Worm (Caenorhabditis elegans): ENCODE data around the gene Y57G11C.499.

The Y57G11C.499 gene

DNA sequence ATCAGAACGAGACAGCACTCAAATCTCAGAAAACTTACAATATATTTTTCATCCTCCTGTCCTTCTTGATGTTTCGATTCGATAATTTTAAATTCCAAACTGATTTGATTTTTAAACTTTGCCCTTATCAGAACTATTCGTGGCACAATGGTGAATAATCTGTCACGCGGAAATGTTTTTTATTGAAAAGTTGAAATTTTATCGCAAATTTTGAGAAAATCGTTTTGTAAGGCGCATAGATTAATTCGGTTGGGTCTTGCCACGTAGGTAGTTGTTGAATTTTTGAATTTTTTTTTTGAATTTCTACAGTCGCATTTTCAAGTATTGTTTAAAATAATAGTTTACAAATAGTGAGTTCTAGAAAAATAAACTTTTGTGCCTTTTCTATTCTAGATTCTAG, 6.1 kb upstream of the Y57G11C.499 start, which contains the start of gene ptp-5.2:
ptp-5.2 (minus strand) TSS at position 101 of the 400 bp plus-strand sequence.
- TF ChIP-seq Y75B8A.6 (GFP tag; IDR thresholded peaks at IDR 0.05): no peak

DNA sequence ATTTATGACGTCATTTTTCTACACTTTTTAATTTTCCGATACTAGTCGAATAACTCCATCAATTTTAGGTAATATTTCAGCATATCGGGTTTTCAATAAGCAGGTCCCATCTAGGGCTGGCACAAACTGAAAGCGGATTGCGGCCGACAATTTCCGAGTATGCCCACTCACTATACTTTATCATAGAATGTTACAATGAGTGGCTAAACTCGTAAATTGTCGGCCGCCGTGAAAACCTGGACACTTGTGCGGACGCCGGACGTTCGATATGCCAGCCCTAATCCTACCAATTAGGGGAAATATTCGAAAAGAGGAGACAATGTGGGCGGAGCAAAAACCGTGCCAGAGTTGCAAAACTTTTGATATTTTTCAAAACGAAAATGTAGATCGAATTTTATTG, 4.9 kb upstream of the Y57G11C.499 start:
- TF ChIP-seq lin-29 (GFP tag; IDR thresholded peaks at IDR 0.05): no peak
- no peak for TF ChIP-seq attf-4 (tag; optimal IDR thresholded peaks at IDR 0.05)
- TF ChIP-seq pha-4 (GFP tag; IDR thresholded peaks at IDR 0.05): no peak
- no peak for TF ChIP-seq pha-4 (tag; optimal IDR thresholded peaks at IDR 0.05)
- TF ChIP-seq nhr-41 (GFP tag; IDR thresholded peaks at IDR 0.05): no peak
- TF ChIP-seq lin-39 (tag; optimal IDR thresholded peaks at IDR 0.05): no peak
- TF ChIP-seq php-3 (GFP tag; IDR thresholded peaks at IDR 0.05): no peak
- peak; percentile 65 for TF ChIP-seq snpc-1.2 (GFP tag; IDR thresholded peaks at IDR 0.05)
- TF ChIP-seq unc-62 (GFP tag; optimal IDR thresholded peaks at IDR 0.05 in 1 of 2): no peak
- no peak for TF ChIP-seq unc-62 (tag; optimal IDR thresholded peaks at IDR 0.05)

DNA sequence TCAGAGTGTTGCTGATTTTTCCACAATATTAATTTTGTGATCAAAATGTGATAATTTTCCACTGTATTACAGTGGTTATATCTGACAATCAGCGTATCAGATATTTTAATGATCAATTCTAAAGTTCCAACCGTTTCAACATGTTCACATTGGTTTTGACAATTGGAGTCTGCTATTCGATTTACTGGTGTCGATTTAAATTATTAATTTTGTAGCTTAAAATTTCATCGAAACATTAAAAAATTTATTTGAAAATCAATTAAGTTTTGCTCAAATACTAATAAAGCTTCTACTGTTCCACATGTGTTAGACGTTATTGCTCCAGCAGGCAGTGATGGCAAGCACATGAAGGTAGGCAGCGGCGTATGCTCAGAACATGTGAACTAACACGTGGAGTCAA, 3.1 kb upstream of the Y57G11C.499 start:
- TF ChIP-seq snpc-1.2 (GFP tag; IDR thresholded peaks at IDR 0.05) (peak; percentile 59; the same call in 1 of the 2 replicates), snpc-4 (tag; optimal IDR thresholded peaks at IDR 0.05) (no peak)

DNA sequence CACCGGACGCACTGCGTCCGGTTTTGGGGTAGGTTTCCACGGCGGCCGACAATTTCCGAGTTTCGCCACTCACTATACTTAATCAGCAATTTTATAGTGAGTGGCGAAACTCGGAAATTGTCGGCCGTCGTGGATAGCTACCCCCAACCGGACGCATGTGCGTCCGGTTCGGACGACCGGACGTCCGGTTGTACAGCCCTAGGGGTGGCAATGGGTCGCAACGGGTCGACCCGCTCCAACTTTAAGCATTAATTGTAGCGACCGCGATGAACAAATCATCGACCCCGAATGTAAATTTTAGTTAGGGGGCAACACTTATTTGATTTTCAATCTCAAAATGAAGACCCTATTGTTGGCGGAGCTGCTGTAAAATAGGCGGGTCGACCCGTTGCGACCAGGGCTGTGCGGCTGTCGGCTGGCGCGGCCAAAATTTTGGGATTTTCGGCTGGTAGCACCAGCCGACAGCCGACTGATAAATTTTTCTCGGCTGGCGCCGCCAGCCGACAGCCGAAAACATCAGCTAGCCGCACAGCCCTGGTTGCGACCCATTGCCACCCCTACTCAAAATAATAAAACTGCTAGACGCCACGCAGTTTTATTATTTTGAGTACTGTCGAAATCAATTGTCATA, 7.0 kb downstream of the Y57G11C.499 start:
- TF ChIP-seq set-16 (GFP tag; IDR thresholded peaks at IDR 0.05) (peak; percentile 84; the same call in 1 of the 2 replicates), snpc-1.2 (GFP tag; IDR thresholded peaks at IDR 0.05) (peak; percentile 67; the same call in 1 of the 2 replicates), lin-38 (GFP tag; IDR thresholded peaks at IDR 0.05) (peak; percentile 16; the same call in 1 of the 2 replicates)

- TF ChIP-seq snpc-4 (tag; optimal IDR thresholded peaks at IDR 0.05): no peak
- TF ChIP-seq aha-1 (tag): peak; percentile 96
- TF ChIP-seq ztf-11 (tag; optimal IDR thresholded peaks at IDR 0.05): no peak
These were observed 12.8 kb downstream of the Y57G11C.499 start for ce11 chrIV:14741926-14742325.

- TF ChIP-seq lin-38 (GFP tag; IDR thresholded peaks at IDR 0.05) (peak; percentile 37), snpc-1.2 (GFP tag; IDR thresholded peaks at IDR 0.05) (0 out of 2 replicates have a peak, but pooled peaks have one; percentile 11), hmg-1.1 (GFP tag; IDR thresholded peaks at IDR 0.05) (0 out of 2 replicates have a peak, but pooled peaks have one; percentile 32)
These were observed 14.6 kb downstream of the Y57G11C.499 start for ce11 chrIV:14740177-14740576.

DNA sequence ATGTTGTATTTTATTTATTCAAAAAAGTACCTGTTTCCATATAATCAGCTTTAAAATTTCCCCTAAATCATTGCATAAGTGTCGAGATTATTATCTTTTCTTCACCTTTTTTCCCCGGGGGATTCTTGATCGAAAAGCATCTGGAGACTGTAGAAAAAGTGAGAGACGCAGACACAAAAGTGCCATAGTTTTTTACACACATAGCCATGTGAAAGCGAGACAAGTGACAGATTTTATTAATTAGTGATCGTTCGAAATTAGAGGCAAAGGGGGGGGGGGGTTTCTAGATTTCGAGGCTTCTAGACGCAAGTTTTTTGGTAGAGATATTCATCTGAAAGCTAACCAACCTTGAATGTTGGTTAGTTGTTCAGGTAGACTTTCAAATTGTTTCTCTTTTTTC, 25.5 kb downstream of the Y57G11C.499 start:
- TF ChIP-seq hlh-30 (tag; optimal IDR thresholded peaks at IDR 0.05; ENCODE audit: insufficient read depth): peak; percentile 0
- TF ChIP-seq mxl-3 (GFP tag; optimal IDR thresholded peaks at IDR 0.05): no peak

ce11 chrIV:14728225-14728624, 26.5 kb downstream of the Y57G11C.499 start, which contains the start of gene Y57G11C.42:
Gene Y57G11C.42 (plus strand): TSS chrIV:14728525.
- TF ChIP-seq dmd-6 (GFP tag; IDR thresholded peaks at IDR 0.05) (no peak), pqm-1 (tag; optimal IDR thresholded peaks at IDR 0.05) (no peak)

DNA sequence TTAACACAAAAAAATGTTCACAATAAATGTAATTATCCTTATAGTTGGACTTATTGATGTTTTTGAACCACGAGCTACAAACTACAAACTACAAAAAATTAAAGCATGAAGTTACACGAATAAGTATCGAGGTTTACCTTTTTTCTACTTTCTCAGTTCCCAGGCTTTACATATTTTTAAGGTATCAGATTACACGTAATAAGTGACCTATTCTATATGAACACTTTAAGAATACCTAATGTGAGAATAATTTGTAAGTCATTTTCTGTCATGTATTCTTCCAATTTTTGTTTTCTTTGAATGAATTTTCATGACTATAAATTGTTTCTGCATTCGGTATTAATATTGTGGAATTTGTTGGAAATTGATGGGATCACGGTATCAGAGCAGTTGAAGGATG, 39.2 kb downstream of the Y57G11C.499 start, which contains the start of gene lgc-8:
lgc-8 (plus strand) TSS at position 301 of the 400 bp plus-strand sequence.
- TF ChIP-seq ztf-11 (tag; optimal IDR thresholded peaks at IDR 0.05) (no peak), unc-62 (GFP tag; optimal IDR thresholded peaks at IDR 0.05 in 1 of 2) (no peak), unc-62 (tag; optimal IDR thresholded peaks at IDR 0.05) (no peak)

DNA sequence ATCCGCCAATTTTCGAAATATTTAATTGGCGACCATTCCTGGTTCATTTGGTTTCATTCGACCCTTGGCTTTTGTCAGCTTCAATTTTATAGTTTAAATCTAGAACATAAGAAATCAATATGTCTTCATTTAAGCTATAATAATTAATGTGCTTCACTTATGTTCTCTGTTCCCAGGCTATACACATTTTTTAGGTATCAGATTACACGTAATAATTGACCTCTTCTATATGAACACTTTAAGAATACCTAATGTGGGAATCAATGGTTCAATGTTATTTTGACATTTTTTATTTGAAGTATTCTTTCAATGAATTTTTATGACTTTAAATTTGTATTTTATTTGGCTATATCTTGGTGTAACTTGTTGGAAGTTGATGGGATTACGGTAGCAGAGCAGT, 45.4 kb downstream of the Y57G11C.499 start, which contains the start of gene lgc-7:
lgc-7 (plus strand) TSS at position 301 of the 400 bp plus-strand sequence.
- no peak for TF ChIP-seq arid-1 (GFP tag; conservative IDR thresholded peaks at IDR 0.05)
- no peak for TF ChIP-seq lin-1 (GFP tag; IDR thresholded peaks at IDR 0.05)
- TF ChIP-seq ztf-7 (tag; optimal IDR thresholded peaks at IDR 0.05): no peak
- TF ChIP-seq spr-3 (GFP tag; optimal IDR thresholded peaks at IDR 0.05): no peak
- no peak for TF ChIP-seq F10B5.3 (tag; optimal IDR thresholded peaks at IDR 0.05)
- no peak for TF ChIP-seq mxl-2 (GFP tag; conservative IDR thresholded peaks at IDR 0.05)
- no peak for TF ChIP-seq nhr-111 (GFP tag; optimal IDR thresholded peaks at IDR 0.05)
- TF ChIP-seq mdt-29 (GFP tag; IDR thresholded peaks at IDR 0.05): no peak
